Worm (Caenorhabditis elegans) whole organism, young adult: ENCODE results near the gene T04C10.3.

Experiments used
- C06A6.2 ChIP-seq: fragments of 200-800 bp; sonication (Bioruptor generic); conservative IDR thresholded peaks from 2 replicates; pipeline ENCODE4 v1.3.6; 2022; ENCODE audit warnings: missing genetic modification characterization, missing compliant biosample characterization
- F10E7.11 ChIP-seq: sonication (generic microtip); optimal IDR thresholded peaks from 2 replicates; lab custom pipeline; 2017; ENCODE audit warnings: mild to moderate bottlenecking, missing genetic modification characterization, moderate library complexity, missing compliant biosample characterization
- F22D6.2 ChIP-seq: sonication (generic microtip); optimal IDR thresholded peaks from 2 replicates; lab custom pipeline; 2016; ENCODE audit warnings: mild to moderate bottlenecking, missing genetic modification characterization, missing compliant biosample characterization
- F23B12.7 ChIP-seq: sonication (generic microtip); optimal IDR thresholded peaks from 2 replicates; lab custom pipeline; 2017; ENCODE audit warnings: missing genetic modification characterization, mild to moderate bottlenecking, missing compliant biosample characterization, antibody characterized with exemption, moderate library complexity; ENCODE audit not compliant: insufficient read depth
- F33H1.4 ChIP-seq: fragments of 200-800 bp; sonication (Bioruptor generic); IDR thresholded peaks from 2 replicates; pipeline ENCODE4 v1.3.6; 2022; ENCODE audit warnings: missing genetic modification reagents, missing genetic modification characterization, missing compliant biosample characterization
- F39B2.1 ChIP-seq: fragments of 200-800 bp; sonication (Bioruptor generic); IDR thresholded peaks from 2 replicates; pipeline ENCODE4 v1.3.6; 2022; ENCODE audit warnings: missing genetic modification reagents, missing genetic modification characterization, missing compliant biosample characterization
- F55B11.4 ChIP-seq: sonication (generic microtip); optimal IDR thresholded peaks from 2 replicates; lab custom pipeline; 2016; ENCODE audit warnings: missing compliant biosample characterization, missing genetic modification characterization, borderline replicate concordance; ENCODE audit not compliant: insufficient read depth
- Y53F4B.3 ChIP-seq: fragments of 200-800 bp; sonication (Bioruptor generic); IDR thresholded peaks from 2 replicates; pipeline ENCODE4 v1.3.6; 2022; ENCODE audit warnings: missing genetic modification reagents, missing genetic modification characterization, missing compliant biosample characterization
- Y56A3A.18 ChIP-seq: fragments of 200-800 bp; sonication (Bioruptor generic); IDR thresholded peaks from 2 replicates; pipeline ENCODE4 v1.3.6; 2022; ENCODE audit warnings: missing genetic modification reagents, missing genetic modification characterization, missing compliant biosample characterization
- Y79H2A.3 ChIP-seq: fragments of 200-800 bp; sonication (Bioruptor generic); conservative IDR thresholded peaks from 2 replicates; pipeline ENCODE4 v1.3.6; 2022; ENCODE audit warnings: missing genetic modification reagents, missing genetic modification characterization, missing compliant biosample characterization
- ZK185.1 ChIP-seq: sonication (generic microtip); optimal IDR thresholded peaks from 2 replicates; lab custom pipeline; 2016; ENCODE audit warnings: mild to moderate bottlenecking, missing genetic modification characterization, missing compliant biosample characterization; ENCODE audit not compliant: poor library complexity, severe bottlenecking
- ama-1 ChIP-seq, 3 experiments: fragments of 150-350 bp in 1 of 3; sonication (generic microtip) in 2 of 3; optimal IDR thresholded peaks; 2 replicates each; lab custom pipeline; 2014 to 2018; ENCODE audit warnings: missing biosample characterization in 2 of 3, missing genetic modification characterization in 2 of 3, missing genetic modification reagents in 2 of 3
- aptf-3 ChIP-seq: fragments of 200-800 bp; sonication (Bioruptor generic); IDR thresholded peaks from 2 replicates; pipeline ENCODE4 v1.3.6; 2022; ENCODE audit warnings: missing genetic modification characterization, missing compliant biosample characterization
- atf-7 ChIP-seq: sonication (generic microtip); optimal IDR thresholded peaks from 2 replicates; lab custom pipeline; 2017; ENCODE audit warnings: mild to moderate bottlenecking, missing genetic modification characterization, missing compliant biosample characterization
- attf-5 ChIP-seq: fragments of 200-800 bp; sonication (Bioruptor generic); optimal IDR thresholded peaks from 2 replicates; lab custom pipeline; 2018; ENCODE audit warnings: mild to moderate bottlenecking, missing genetic modification characterization, missing compliant biosample characterization
- cebp-1 ChIP-seq, 2 experiments: fragments of 200-800 bp in 1 of 2; sonication (Bioruptor generic) in 1 of 2; sonication (generic microtip) in 1 of 2; IDR thresholded peaks in 1 of 2; optimal IDR thresholded peaks in 1 of 2; 2 replicates each; pipeline versions ENCODE4 v1.3.6 to Lab custom; 2017 to 2022; ENCODE audit warnings: missing compliant biosample characterization in 2 of 2, missing genetic modification characterization in 2 of 2, mild to moderate bottlenecking in 1 of 2, missing genetic modification reagents in 1 of 2, moderate library complexity in 1 of 2
- cebp-2 ChIP-seq: fragments of 200-800 bp; sonication (Bioruptor generic); IDR thresholded peaks from 2 replicates; pipeline ENCODE4 v1.3.6; 2022; ENCODE audit warnings: missing genetic modification characterization, missing compliant biosample characterization
- ceh-40 ChIP-seq: fragments of 200-800 bp; sonication (Bioruptor generic); IDR thresholded peaks from 2 replicates; pipeline ENCODE4 v1.3.6; 2022; ENCODE audit warnings: missing genetic modification characterization, missing compliant biosample characterization
- die-1 ChIP-seq: sonication (generic microtip); optimal IDR thresholded peaks from 2 replicates; lab custom pipeline; 2016; ENCODE audit warnings: missing genotype, mild to moderate bottlenecking, missing genetic modification characterization, missing compliant biosample characterization
- dox-1 ChIP-seq: fragments of 200-800 bp; sonication (Bioruptor generic); IDR thresholded peaks from 2 replicates; pipeline ENCODE4 v1.3.6; 2022; ENCODE audit warnings: missing genetic modification reagents, missing genetic modification characterization, missing compliant biosample characterization
- efl-1 ChIP-seq: fragments of 150-350 bp; optimal IDR thresholded peaks from 2 replicates; lab custom pipeline; 2014; ENCODE audit warnings: missing biosample characterization, missing genetic modification reagents, missing genetic modification characterization
- fkh-3 ChIP-seq: sonication (generic microtip); optimal IDR thresholded peaks from 2 replicates; lab custom pipeline; 2016; ENCODE audit warnings: mild to moderate bottlenecking, missing genetic modification characterization, missing compliant biosample characterization
- gei-17 ChIP-seq: fragments of 200-800 bp; sonication (Bioruptor generic); optimal IDR thresholded peaks from 2 replicates; lab custom pipeline; 2018; ENCODE audit warnings: mild to moderate bottlenecking, missing genetic modification characterization, missing compliant biosample characterization
- him-1 ChIP-seq: sonication (generic microtip); optimal IDR thresholded peaks from 2 replicates; lab custom pipeline; 2016; ENCODE audit warnings: missing genotype, missing genetic modification reagents, missing genetic modification characterization, missing compliant biosample characterization
- hlh-12 ChIP-seq: sonication (generic microtip); optimal IDR thresholded peaks from 2 replicates; lab custom pipeline; 2016; ENCODE audit warnings: missing genetic modification characterization, missing compliant biosample characterization
- hmg-1.2 ChIP-seq: fragments of 200-800 bp; sonication (Bioruptor generic); IDR thresholded peaks from 2 replicates; pipeline ENCODE4 v1.3.6; 2022; ENCODE audit warnings: missing genetic modification reagents, missing genetic modification characterization, missing compliant biosample characterization
- let-607 ChIP-seq, 2 experiments: fragments of 200-800 bp in 1 of 2; sonication (Bioruptor generic) in 1 of 2; sonication (generic microtip) in 1 of 2; optimal IDR thresholded peaks; 2 replicates each; lab custom pipeline; 2016 to 2018; ENCODE audit warnings: mild to moderate bottlenecking in 2 of 2, missing compliant biosample characterization in 2 of 2, missing genetic modification characterization in 2 of 2, moderate library complexity in 2 of 2, missing genotype in 1 of 2
- lin-35 ChIP-seq, 3 experiments: fragments of 150-350 bp in 2 of 3; sonication (generic microtip) in 1 of 3; optimal IDR thresholded peaks; 2 replicates each; lab custom pipeline; 2014 to 2018; ENCODE audit warnings: missing biosample characterization in 3 of 3, missing genetic modification characterization in 3 of 3, missing genetic modification reagents in 3 of 3
- lin-54 ChIP-seq: fragments of 200-800 bp; sonication (Bioruptor generic); optimal IDR thresholded peaks from 2 replicates; lab custom pipeline; 2018; ENCODE audit warnings: mild to moderate bottlenecking, missing genetic modification characterization, missing compliant biosample characterization
- lsl-1 ChIP-seq: fragments of 200-800 bp; sonication (Bioruptor generic); optimal IDR thresholded peaks from 2 replicates; lab custom pipeline; 2018; ENCODE audit warnings: mild to moderate bottlenecking, missing genetic modification characterization, moderate library complexity, missing compliant biosample characterization
- lsy-27 ChIP-seq: sonication (generic microtip); optimal IDR thresholded peaks from 2 replicates; lab custom pipeline; 2017; ENCODE audit warnings: missing genetic modification characterization, mild to moderate bottlenecking, missing compliant biosample characterization, antibody characterized with exemption, missing genotype, borderline replicate concordance; ENCODE audit not compliant: insufficient read depth
- madf-10 ChIP-seq: sonication (generic microtip); optimal IDR thresholded peaks from 2 replicates; lab custom pipeline; 2016; ENCODE audit warnings: mild to moderate bottlenecking, missing genetic modification characterization, missing compliant biosample characterization
- madf-6 ChIP-seq: fragments of 200-800 bp; sonication (Bioruptor generic); IDR thresholded peaks from 2 replicates; pipeline ENCODE4 v1.3.6; 2022; ENCODE audit warnings: missing genetic modification reagents, missing genetic modification characterization, missing compliant biosample characterization
- mel-28 ChIP-seq: sonication (generic microtip); optimal IDR thresholded peaks from 2 replicates; lab custom pipeline; 2016; ENCODE audit warnings: borderline replicate concordance, mild to moderate bottlenecking, missing genetic modification characterization, missing compliant biosample characterization
- mes-4 ChIP-seq: sonication (generic microtip); optimal IDR thresholded peaks from 2 replicates; lab custom pipeline; 2016; ENCODE audit warnings: missing genotype, missing genetic modification characterization, missing compliant biosample characterization
- nhr-27 ChIP-seq: fragments of 200-800 bp; sonication (Bioruptor generic); optimal IDR thresholded peaks from 2 replicates; lab custom pipeline; 2018; ENCODE audit warnings: mild to moderate bottlenecking, missing genetic modification characterization, moderate library complexity, missing compliant biosample characterization
- nhr-80 ChIP-seq: sonication (generic microtip); optimal IDR thresholded peaks from 2 replicates; lab custom pipeline; 2016; ENCODE audit warnings: missing genetic modification characterization, missing compliant biosample characterization
- nhr-90 ChIP-seq: sonication (generic microtip); optimal IDR thresholded peaks from 2 replicates; lab custom pipeline; 2016; ENCODE audit warnings: missing genotype, mild to moderate bottlenecking, missing genetic modification characterization, missing compliant biosample characterization
- pbrm-1 ChIP-seq: fragments of 200-800 bp; sonication (Bioruptor generic); IDR thresholded peaks from 2 replicates; pipeline ENCODE4 v1.3.6; 2022; ENCODE audit warnings: missing genetic modification reagents, missing genetic modification characterization, missing compliant biosample characterization
- rcor-1 ChIP-seq: fragments of 200-800 bp; sonication (Bioruptor generic); IDR thresholded peaks from 2 replicates; pipeline ENCODE4 v1.3.6; 2022; ENCODE audit warnings: missing genetic modification reagents, missing genetic modification characterization, missing compliant biosample characterization
- rec-8 ChIP-seq, 2 experiments: sonication (generic microtip); optimal IDR thresholded peaks; 2 replicates each; lab custom pipeline; 2016; ENCODE audit warnings: mild to moderate bottlenecking in 2 of 2, missing genetic modification characterization in 2 of 2, missing genetic modification reagents in 2 of 2, missing genotype in 2 of 2, missing biosample characterization in 1 of 2, missing compliant biosample characterization in 1 of 2, moderate library complexity in 1 of 2
- sea-2 ChIP-seq: fragments of 200-800 bp; sonication (Bioruptor generic); IDR thresholded peaks from 2 replicates; pipeline ENCODE4 v1.3.6; 2022; ENCODE audit warnings: missing genetic modification characterization, missing compliant biosample characterization
- snpc-1.1 ChIP-seq: sonication (generic microtip); optimal IDR thresholded peaks from 2 replicates; lab custom pipeline; 2017; ENCODE audit warnings: missing genetic modification characterization, mild to moderate bottlenecking, missing compliant biosample characterization, antibody characterized with exemption, moderate library complexity, missing genotype, missing genetic modification reagents; ENCODE audit not compliant: insufficient read depth
- snpc-4 ChIP-seq, 5 experiments: fragments of 150-350 bp in 1 of 5; sonication (generic microtip) in 4 of 5; optimal IDR thresholded peaks; 2 replicates each; lab custom pipeline; 2014 to 2018; ENCODE audit warnings: missing genetic modification characterization in 5 of 5, missing biosample characterization in 3 of 5, antibody characterized with exemption in 2 of 5, mild to moderate bottlenecking in 2 of 5, missing compliant biosample characterization in 2 of 5, missing genotype in 2 of 5, moderate library complexity in 2 of 5, missing genetic modification reagents in 1 of 5
- somi-1 ChIP-seq: fragments of 200-800 bp; sonication (Bioruptor generic); optimal IDR thresholded peaks from 2 replicates; lab custom pipeline; 2018; ENCODE audit warnings: mild to moderate bottlenecking, missing genetic modification characterization, missing compliant biosample characterization
- zfh-2 ChIP-seq: fragments of 200-800 bp; sonication (Bioruptor generic); conservative IDR thresholded peaks from 2 replicates; pipeline ENCODE4 v1.3.6; 2022; ENCODE audit warnings: missing genetic modification reagents, missing genetic modification characterization, missing compliant biosample characterization

The T04C10.3 gene

DNA sequence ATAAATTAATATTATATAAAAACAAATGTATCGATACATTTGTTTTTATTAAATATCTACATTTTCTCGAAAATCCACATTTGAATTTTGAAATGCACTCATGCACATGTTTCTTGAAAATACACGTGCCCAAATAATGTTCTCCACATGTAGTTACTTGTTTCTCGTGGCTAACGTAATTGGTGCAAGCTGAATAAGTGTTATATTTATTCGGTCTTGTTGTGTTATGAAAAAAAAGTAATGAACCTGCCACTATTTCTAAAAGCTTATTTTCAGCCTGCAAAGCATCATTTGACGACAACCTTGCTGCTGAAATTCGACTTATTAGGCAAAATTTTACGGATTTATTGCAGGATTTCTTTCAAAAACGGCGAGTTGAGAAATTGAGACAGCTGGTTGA is 1.2 kb downstream of the T04C10.3 start:
- TF ChIP-seq pbrm-1 (GFP tag; lab: Robert Waterston, UW), result no peak
- TF ChIP-seq madf-10 (tag; lab: Kevin White, UChicago), result peak; percentile 13
- TF ChIP-seq madf-6 (GFP tag; lab: Robert Waterston, UW), result no peak
- TF ChIP-seq C06A6.2 (GFP tag; lab: Robert Waterston, UW), result peak; percentile 79
- no peak for TF ChIP-seq fkh-3 (tag; lab: Kevin White, UChicago)
- no peak for TF ChIP-seq mel-28 (tag; lab: Kevin White, UChicago)
- TF ChIP-seq snpc-1.1, result no peak
- no peak for TF ChIP-seq die-1 (tag; lab: Kevin White, UChicago)
- no peak for TF ChIP-seq rec-8 (tag; optimal IDR thresholded peaks at IDR 0.05; lab: Kevin White, UChicago)
- TF ChIP-seq him-1 (tag; lab: Kevin White, UChicago), result no peak
- no peak for TF ChIP-seq attf-5 (GFP tag; lab: Kevin White, UChicago)
- TF ChIP-seq lsl-1, result no peak
- peak; percentile 25; the same call in 1 of the 2 replicates for TF ChIP-seq hmg-1.2 (GFP tag; lab: Robert Waterston, UW)
- no peak for TF ChIP-seq Y79H2A.3 (GFP tag; lab: Robert Waterston, UW)
- no peak for TF ChIP-seq F55B11.4 (tag; lab: Kevin White, UChicago)
- TF ChIP-seq cebp-1 (GFP tag; IDR thresholded peaks at IDR 0.05; lab: Robert Waterston, UW), result no peak
- TF ChIP-seq cebp-1 (tag; optimal IDR thresholded peaks at IDR 0.05; lab: Kevin White, UChicago), result peak; percentile 56
- no peak for TF ChIP-seq F39B2.1 (GFP tag; lab: Robert Waterston, UW)
- TF ChIP-seq aptf-3, result no peak
- no peak for TF ChIP-seq sea-2 (GFP tag; lab: Robert Waterston, UW)
- peak; percentile 43; the same call in 1 of the 2 replicates for TF ChIP-seq dox-1
- TF ChIP-seq rcor-1 (GFP tag; lab: Robert Waterston, UW), result 0 out of 2 replicates have a peak, but pooled peaks have one; percentile 19
- peak; percentile 91 for TF ChIP-seq gei-17 (GFP tag; lab: Kevin White, UChicago)
- peak; percentile 13 for TF ChIP-seq F22D6.2 (tag; lab: Kevin White, UChicago)
- no peak for TF ChIP-seq nhr-90 (tag; lab: Kevin White, UChicago)
- no peak for TF ChIP-seq ama-1 (optimal IDR thresholded peaks at IDR 0.05; lab: Kevin White, UChicago)
- TF ChIP-seq ama-1 (GFP tag; optimal IDR thresholded peaks at IDR 0.05; lab: Kevin White, UChicago), result no peak
- no peak for TF ChIP-seq lsy-27 (tag; lab: Kevin White, UChicago)
- TF ChIP-seq somi-1, result peak; percentile 10
- no peak for TF ChIP-seq Y56A3A.18 (GFP tag; lab: Robert Waterston, UW)
- no peak for TF ChIP-seq ceh-40
- TF ChIP-seq ZK185.1 (tag; lab: Kevin White, UChicago), result peak; percentile 68
- no peak for TF ChIP-seq cebp-2 (GFP tag; lab: Robert Waterston, UW)
- no peak for TF ChIP-seq efl-1 (GFP tag; lab: Kevin White, UChicago)
- TF ChIP-seq F23B12.7 (tag; lab: Kevin White, UChicago), result peak; percentile 45
- no peak for TF ChIP-seq snpc-4 (GFP tag; optimal IDR thresholded peaks at IDR 0.05; lab: Kevin White, UChicago)
- TF ChIP-seq snpc-4 (tag; optimal IDR thresholded peaks at IDR 0.05; lab: Kevin White, UChicago), result peak in 3 of 4 experiments; percentile 6 to 41 (median 17)
- TF ChIP-seq atf-7, result no peak
- peak; percentile 19 for TF ChIP-seq nhr-80
- no peak for TF ChIP-seq mes-4
- no peak for TF ChIP-seq zfh-2 (GFP tag; lab: Robert Waterston, UW)
- no peak for TF ChIP-seq F10E7.11 (tag; lab: Kevin White, UChicago)
- TF ChIP-seq hlh-12 (tag; lab: Kevin White, UChicago), result no peak
- TF ChIP-seq nhr-27 (tag; lab: Kevin White, UChicago), result no peak
- no peak for TF ChIP-seq Y53F4B.3 (GFP tag; lab: Robert Waterston, UW)
- no peak for TF ChIP-seq F33H1.4
- peak in 1 of 2 experiments; percentile 8 for TF ChIP-seq let-607 (tag; optimal IDR thresholded peaks at IDR 0.05; lab: Kevin White, UChicago)
- TF ChIP-seq lin-54 (GFP tag; lab: Kevin White, UChicago), result no peak
- peak in 1 of 3 experiments; percentile 21 for TF ChIP-seq lin-35 (GFP tag; optimal IDR thresholded peaks at IDR 0.05; lab: Kevin White, UChicago)
